Worm (Caenorhabditis elegans) whole organism, young adult: ENCODE measurements around the gene C53A5.13.

Source experiments
- B0019.2 ChIP-seq: fragments of 200-800 bp; sonication (Bioruptor generic); conservative IDR thresholded peaks from 2 replicates; pipeline ENCODE4 v1.3.6; 2022; ENCODE audit warnings: missing genetic modification reagents, missing genetic modification characterization, missing compliant biosample characterization
- B0261.1 ChIP-seq: sonication (generic microtip); optimal IDR thresholded peaks from 2 replicates; lab custom pipeline; 2016; ENCODE audit warnings: mild to moderate bottlenecking, missing genetic modification characterization, moderate library complexity, missing compliant biosample characterization
- C17E4.6 ChIP-seq: fragments of 200-800 bp; sonication (Bioruptor generic); IDR thresholded peaks from 2 replicates; pipeline ENCODE4 v1.3.6; 2022; ENCODE audit warnings: missing genetic modification reagents, missing genetic modification characterization, missing compliant biosample characterization
- F22D6.2 ChIP-seq: sonication (generic microtip); optimal IDR thresholded peaks from 2 replicates; lab custom pipeline; 2016; ENCODE audit warnings: mild to moderate bottlenecking, missing genetic modification characterization, missing compliant biosample characterization
- F37B4.10 ChIP-seq: fragments of 200-800 bp; sonication (Bioruptor generic); IDR thresholded peaks from 2 replicates; pipeline ENCODE4 v1.3.6; 2022; ENCODE audit warnings: missing genetic modification characterization, missing compliant biosample characterization
- F49E8.2 ChIP-seq: sonication (generic microtip); optimal IDR thresholded peaks from 3 replicates; lab custom pipeline; 2017; ENCODE audit warnings: missing genetic modification characterization, mild to moderate bottlenecking, missing compliant biosample characterization, antibody characterized with exemption, moderate library complexity; ENCODE audit not compliant: insufficient read depth
- Y53G8AR.9 ChIP-seq: fragments of 200-800 bp; sonication (Bioruptor generic); conservative IDR thresholded peaks from 2 replicates; pipeline ENCODE4 v1.3.6; 2022; ENCODE audit warnings: missing genetic modification reagents, missing genetic modification characterization, missing compliant biosample characterization
- Y67H2A.10 ChIP-seq: fragments of 200-800 bp; sonication (Bioruptor generic); conservative IDR thresholded peaks from 2 replicates; pipeline ENCODE4 v1.3.6; 2022; ENCODE audit warnings: missing genetic modification reagents, missing genetic modification characterization, missing compliant biosample characterization
- Y95B8A.8 ChIP-seq: fragments of 200-800 bp; sonication (Bioruptor generic); IDR thresholded peaks from 2 replicates; pipeline ENCODE4 v1.3.6; 2022; ENCODE audit warnings: missing genetic modification reagents, missing genetic modification characterization, missing compliant biosample characterization
- ZK185.1 ChIP-seq: sonication (generic microtip); optimal IDR thresholded peaks from 2 replicates; lab custom pipeline; 2016; ENCODE audit warnings: mild to moderate bottlenecking, missing genetic modification characterization, missing compliant biosample characterization; ENCODE audit not compliant: poor library complexity, severe bottlenecking
- attf-5 ChIP-seq: fragments of 200-800 bp; sonication (Bioruptor generic); optimal IDR thresholded peaks from 2 replicates; lab custom pipeline; 2018; ENCODE audit warnings: mild to moderate bottlenecking, missing genetic modification characterization, missing compliant biosample characterization
- attf-6 ChIP-seq: fragments of 200-800 bp; sonication (Bioruptor generic); IDR thresholded peaks from 2 replicates; pipeline ENCODE4 v1.3.6; 2022; ENCODE audit warnings: missing genetic modification reagents, missing genetic modification characterization, missing compliant biosample characterization
- cebp-1 ChIP-seq, 2 experiments: fragments of 200-800 bp in 1 of 2; sonication (Bioruptor generic) in 1 of 2; sonication (generic microtip) in 1 of 2; IDR thresholded peaks in 1 of 2; optimal IDR thresholded peaks in 1 of 2; 2 replicates each; pipeline versions ENCODE4 v1.3.6 to Lab custom; 2017 to 2022; ENCODE audit warnings: missing compliant biosample characterization in 2 of 2, missing genetic modification characterization in 2 of 2, mild to moderate bottlenecking in 1 of 2, missing genetic modification reagents in 1 of 2, moderate library complexity in 1 of 2
- cebp-2 ChIP-seq: fragments of 200-800 bp; sonication (Bioruptor generic); IDR thresholded peaks from 2 replicates; pipeline ENCODE4 v1.3.6; 2022; ENCODE audit warnings: missing genetic modification characterization, missing compliant biosample characterization
- dox-1 ChIP-seq: fragments of 200-800 bp; sonication (Bioruptor generic); IDR thresholded peaks from 2 replicates; pipeline ENCODE4 v1.3.6; 2022; ENCODE audit warnings: missing genetic modification reagents, missing genetic modification characterization, missing compliant biosample characterization
- egrh-3 ChIP-seq: fragments of 200-800 bp; sonication (Bioruptor generic); IDR thresholded peaks from 2 replicates; pipeline ENCODE4 v1.3.6; 2022; ENCODE audit warnings: missing genetic modification reagents, missing genetic modification characterization, missing compliant biosample characterization
- gei-17 ChIP-seq: fragments of 200-800 bp; sonication (Bioruptor generic); optimal IDR thresholded peaks from 2 replicates; lab custom pipeline; 2018; ENCODE audit warnings: mild to moderate bottlenecking, missing genetic modification characterization, missing compliant biosample characterization
- hrde-1 ChIP-seq: sonication (generic microtip); optimal IDR thresholded peaks from 2 replicates; lab custom pipeline; 2016; ENCODE audit warnings: missing genetic modification characterization, mild to moderate bottlenecking, missing compliant biosample characterization, moderate library complexity, missing genotype, missing genetic modification reagents, borderline replicate concordance
- lin-54 ChIP-seq: fragments of 200-800 bp; sonication (Bioruptor generic); optimal IDR thresholded peaks from 2 replicates; lab custom pipeline; 2018; ENCODE audit warnings: mild to moderate bottlenecking, missing genetic modification characterization, missing compliant biosample characterization
- lsy-27 ChIP-seq: sonication (generic microtip); optimal IDR thresholded peaks from 2 replicates; lab custom pipeline; 2017; ENCODE audit warnings: missing genetic modification characterization, mild to moderate bottlenecking, missing compliant biosample characterization, antibody characterized with exemption, missing genotype, borderline replicate concordance; ENCODE audit not compliant: insufficient read depth
- mes-4 ChIP-seq: sonication (generic microtip); optimal IDR thresholded peaks from 2 replicates; lab custom pipeline; 2016; ENCODE audit warnings: missing genotype, missing genetic modification characterization, missing compliant biosample characterization
- nhr-179 ChIP-seq: sonication (generic microtip); optimal IDR thresholded peaks from 2 replicates; lab custom pipeline; 2016; ENCODE audit warnings: mild to moderate bottlenecking, missing genetic modification characterization, missing compliant biosample characterization
- nhr-80 ChIP-seq: sonication (generic microtip); optimal IDR thresholded peaks from 2 replicates; lab custom pipeline; 2016; ENCODE audit warnings: missing genetic modification characterization, missing compliant biosample characterization
- nhr-90 ChIP-seq: sonication (generic microtip); optimal IDR thresholded peaks from 2 replicates; lab custom pipeline; 2016; ENCODE audit warnings: missing genotype, mild to moderate bottlenecking, missing genetic modification characterization, missing compliant biosample characterization
- tbp1 ChIP-seq: fragments of 200-800 bp; sonication (Bioruptor generic); optimal IDR thresholded peaks from 2 replicates; lab custom pipeline; 2018; ENCODE audit warnings: mild to moderate bottlenecking, missing genetic modification characterization, missing compliant biosample characterization
- tlf-1 ChIP-seq: fragments of 200-800 bp; sonication (Bioruptor generic); optimal IDR thresholded peaks from 2 replicates; lab custom pipeline; 2018; ENCODE audit warnings: mild to moderate bottlenecking, missing genetic modification characterization, missing compliant biosample characterization
- zfh-2 ChIP-seq: fragments of 200-800 bp; sonication (Bioruptor generic); conservative IDR thresholded peaks from 2 replicates; pipeline ENCODE4 v1.3.6; 2022; ENCODE audit warnings: missing genetic modification reagents, missing genetic modification characterization, missing compliant biosample characterization
- ztf-22 ChIP-seq: fragments of 200-800 bp; sonication (Bioruptor generic); optimal IDR thresholded peaks from 2 replicates; lab custom pipeline; 2018; ENCODE audit warnings: mild to moderate bottlenecking, missing genetic modification characterization, moderate library complexity, missing compliant biosample characterization
- ztf-28 ChIP-seq: fragments of 200-800 bp; sonication (Bioruptor generic); IDR thresholded peaks from 2 replicates; pipeline ENCODE4 v1.3.6; 2022; ENCODE audit warnings: missing genetic modification reagents, missing genetic modification characterization, missing compliant biosample characterization
- ztf-6 ChIP-seq: fragments of 200-800 bp; sonication (Bioruptor generic); IDR thresholded peaks from 2 replicates; pipeline ENCODE4 v1.3.6; 2022; ENCODE audit warnings: missing genetic modification reagents, missing genetic modification characterization, missing compliant biosample characterization

The C53A5.13 gene

DNA sequence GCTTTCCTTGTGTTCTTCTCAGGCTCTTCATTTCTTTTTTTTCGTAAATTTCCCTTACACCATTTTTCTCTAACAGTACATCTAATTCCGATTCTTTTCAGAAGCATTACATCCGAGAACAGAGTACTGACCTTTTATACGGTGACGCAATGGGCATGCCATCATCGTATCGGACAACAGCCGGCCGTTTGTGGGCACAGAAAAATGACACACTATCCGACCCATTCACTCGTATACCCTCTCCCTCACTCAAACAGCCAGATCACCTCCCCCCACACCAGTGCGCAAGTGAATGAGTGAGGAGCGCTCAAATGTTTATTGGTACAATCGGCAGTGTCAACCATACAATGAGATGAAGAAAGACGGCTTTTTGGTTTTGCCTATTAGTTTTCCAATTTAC lies 45.5 kb upstream of the C53A5.13 start, which contains the start of gene R02D5.24:
TSS of gene R02D5.24 (plus strand) at position 205 of the 400 bp plus-strand sequence.
- TF ChIP-seq F37B4.10 (0 out of 2 replicates have a peak, but pooled peaks have one; percentile 40), lsy-27 (tag; lab: Kevin White, UChicago) (no peak)
- TF ChIP-seq, all 124 proteins: peak for 1

DNA sequence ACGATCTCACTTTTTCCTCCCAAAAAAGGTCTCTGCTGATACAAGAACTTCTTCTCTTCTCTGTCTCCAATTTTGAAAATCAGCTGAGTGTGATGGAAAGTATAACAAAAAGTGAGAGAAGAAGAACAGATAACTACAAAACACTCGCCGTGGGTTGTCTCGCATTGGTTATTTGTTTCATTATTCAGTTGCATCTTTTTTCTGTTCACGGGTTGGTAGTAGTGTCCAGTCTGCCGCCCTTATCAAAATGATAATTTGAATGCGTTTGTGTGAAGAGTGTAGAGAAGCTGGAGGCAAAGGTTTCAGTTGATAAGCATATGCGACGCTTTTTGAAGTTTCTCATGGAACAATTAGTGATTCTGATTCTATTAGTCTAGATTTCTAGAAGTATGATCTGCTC lies 43.6 kb upstream of the C53A5.13 start:
- no peak for TF ChIP-seq nhr-90
- TF ChIP-seq egrh-3 (GFP tag; lab: Robert Waterston, UW), result no peak
- TF ChIP-seq mes-4 (tag; lab: Kevin White, UChicago), result no peak
- TF ChIP-seq cebp-1 (GFP tag; IDR thresholded peaks at IDR 0.05; lab: Robert Waterston, UW), result no peak
- peak; percentile 37 for TF ChIP-seq cebp-1 (tag; optimal IDR thresholded peaks at IDR 0.05; lab: Kevin White, UChicago)
- peak; percentile 91 for TF ChIP-seq nhr-80 (tag; lab: Kevin White, UChicago)
- 0 out of 2 replicates have a peak, but pooled peaks have one; percentile 43 for TF ChIP-seq dox-1

DNA sequence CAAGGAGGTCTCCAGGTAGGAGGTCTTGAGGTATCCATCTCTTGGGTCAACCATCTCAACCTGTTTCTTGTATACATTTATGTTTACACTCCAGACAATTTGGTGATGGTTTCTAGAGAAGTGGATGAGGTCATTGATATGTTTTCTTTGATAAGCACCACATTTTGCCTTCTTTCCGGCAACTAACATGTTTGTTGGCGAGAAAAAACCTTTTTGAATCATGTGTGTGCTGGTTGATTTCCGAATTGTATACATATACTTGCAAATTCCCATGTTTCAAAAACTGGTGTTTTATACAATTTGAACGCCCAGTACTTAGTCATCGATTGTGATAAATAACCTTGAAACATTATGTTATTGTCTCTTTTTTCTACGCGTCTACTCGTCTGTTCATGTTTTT lies 42.5 kb upstream of the C53A5.13 start:
- TF ChIP-seq Y53G8AR.9 (GFP tag; lab: Robert Waterston, UW) (no peak), ZK185.1 (tag; lab: Kevin White, UChicago) (no peak), tlf-1 (GFP tag; lab: Kevin White, UChicago) (no peak), gei-17 (GFP tag; lab: Kevin White, UChicago) (no peak), F49E8.2 (no peak), ztf-6 (no peak), Y67H2A.10 (no peak), tbp1 (GFP tag; lab: Kevin White, UChicago) (no peak), B0019.2 (GFP tag; lab: Robert Waterston, UW) (no peak), ztf-28 (GFP tag; lab: Robert Waterston, UW) (no peak), nhr-80 (tag; lab: Kevin White, UChicago) (no peak), hrde-1 (tag; lab: Kevin White, UChicago) (no peak), nhr-179 (tag; lab: Kevin White, UChicago) (no peak), cebp-2 (no peak), attf-6 (GFP tag; lab: Robert Waterston, UW) (no peak), C17E4.6 (GFP tag; lab: Robert Waterston, UW) (no peak), cebp-1 (GFP tag; IDR thresholded peaks at IDR 0.05; lab: Robert Waterston, UW) (no peak), cebp-1 (tag; optimal IDR thresholded peaks at IDR 0.05; lab: Kevin White, UChicago) (no peak), attf-5 (no peak), ztf-22 (GFP tag; lab: Kevin White, UChicago) (no peak), B0261.1 (tag; lab: Kevin White, UChicago) (no peak)

DNA sequence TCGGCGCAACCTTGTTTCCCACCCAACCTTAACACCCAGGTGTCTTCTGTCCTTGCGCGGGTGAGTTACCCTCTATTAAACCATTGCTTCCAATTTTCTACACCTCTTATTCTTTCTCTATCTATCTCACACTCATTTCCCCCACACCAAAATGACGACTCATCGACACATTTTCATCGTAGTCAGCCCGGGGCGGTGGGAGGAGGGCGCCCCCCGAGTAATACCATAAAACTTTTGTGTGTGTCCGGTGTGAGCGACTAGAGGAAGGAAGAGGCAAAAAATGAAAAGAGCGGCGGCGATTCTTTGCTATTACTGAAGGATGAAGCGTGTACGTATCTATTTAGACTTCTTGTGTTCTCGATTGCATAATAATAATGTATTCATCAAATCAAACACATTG lies 41.9 kb upstream of the C53A5.13 start:
- TF ChIP-seq cebp-2 (no peak), F22D6.2 (no peak), lin-54 (GFP tag; lab: Kevin White, UChicago) (no peak), cebp-1 (GFP tag; IDR thresholded peaks at IDR 0.05; lab: Robert Waterston, UW) (no peak), cebp-1 (tag; optimal IDR thresholded peaks at IDR 0.05; lab: Kevin White, UChicago) (no peak), Y95B8A.8 (GFP tag; lab: Robert Waterston, UW) (no peak), zfh-2 (peak; percentile 37; the same call in 1 of the 2 replicates), nhr-80 (tag; lab: Kevin White, UChicago) (peak; percentile 43), dox-1 (0 out of 2 replicates have a peak, but pooled peaks have one; percentile 15), ZK185.1 (tag; lab: Kevin White, UChicago) (no peak)
- TF ChIP-seq, all 124 proteins: peak for 3
